Fruit fly (Drosophila melanogaster) whole organism, embryonic: ENCODE measurements around the gene Clbn.

ENCODE experiments used
- ATbp ChIP-seq: fragments of 200-800 bp; sonication (Bioruptor generic); optimal IDR thresholded peaks from 2 replicates; lab custom pipeline; 2017; ENCODE audit warnings: missing biosample characterization, mild to moderate bottlenecking, missing genetic modification characterization, missing genetic modification reagents
- BEAF-32 ChIP-seq: fragments of 200-800 bp; sonication (Bioruptor generic); optimal IDR thresholded peaks from 3 replicates; lab custom pipeline; 2017; ENCODE audit warnings: missing biosample characterization, missing genetic modification characterization, mild to moderate bottlenecking, moderate library complexity, missing genetic modification reagents
- BtbVII ChIP-seq: fragments of 200-800 bp; sonication (Bioruptor generic); optimal IDR thresholded peaks from 3 replicates; lab custom pipeline; 2017; ENCODE audit warnings: missing biosample characterization, mild to moderate bottlenecking, missing genetic modification characterization
- CG10565 ChIP-seq: fragments of 200-800 bp; sonication (Bioruptor generic); optimal IDR thresholded peaks from 3 replicates; lab custom pipeline; 2016; ENCODE audit warnings: missing biosample characterization, mild to moderate bottlenecking, missing genetic modification characterization
- CG10959 ChIP-seq: fragments of 200-800 bp; sonication (Bioruptor generic); IDR thresholded peaks from 2 replicates; pipeline ENCODE4 v1.3.6; 2022; ENCODE audit warnings: missing biosample characterization, missing genetic modification characterization
- CG11456 ChIP-seq: fragments of 200-800 bp; sonication (Bioruptor generic); IDR thresholded peaks from 3 replicates; pipeline ENCODE4 v1.3.6; 2022; ENCODE audit warnings: missing biosample characterization, missing genetic modification characterization
- CG12155 ChIP-seq: fragments of 200-800 bp; sonication (Bioruptor generic); optimal IDR thresholded peaks from 3 replicates; lab custom pipeline; 2016; ENCODE audit warnings: missing biosample characterization, missing genetic modification characterization
- CG1233 ChIP-seq: fragments of 200-800 bp; sonication (Bioruptor generic); optimal IDR thresholded peaks from 4 replicates; lab custom pipeline; 2018; ENCODE audit warnings: missing biosample characterization, mild to moderate bottlenecking, missing genetic modification characterization
- CG13624 ChIP-seq: fragments of 200-800 bp; sonication (Bioruptor generic); optimal IDR thresholded peaks from 2 replicates; lab custom pipeline; 2016; ENCODE audit warnings: missing biosample characterization, missing genetic modification characterization
- CG13775 ChIP-seq: fragments of 200-800 bp; sonication (Bioruptor generic); optimal IDR thresholded peaks from 3 replicates; lab custom pipeline; 2017; ENCODE audit warnings: missing biosample characterization, mild to moderate bottlenecking, missing genetic modification characterization
- CG13894 ChIP-seq: fragments of 200-800 bp; sonication (Bioruptor generic); optimal IDR thresholded peaks from 3 replicates; lab custom pipeline; 2018; ENCODE audit warnings: missing biosample characterization, mild to moderate bottlenecking, missing genetic modification characterization, moderate library complexity
- CG1602 ChIP-seq: fragments of 200-800 bp; sonication (Bioruptor generic); optimal IDR thresholded peaks from 3 replicates; lab custom pipeline; 2016; ENCODE audit warnings: missing biosample characterization, missing genetic modification characterization
- CG17385 ChIP-seq: fragments of 200-800 bp; sonication (Bioruptor generic); optimal IDR thresholded peaks from 3 replicates; lab custom pipeline; 2018; ENCODE audit warnings: missing biosample characterization, mild to moderate bottlenecking, missing genetic modification characterization
- CG17912 ChIP-seq: fragments of 200-800 bp; sonication (Bioruptor generic); optimal IDR thresholded peaks from 2 replicates; lab custom pipeline; 2018; ENCODE audit warnings: missing biosample characterization, mild to moderate bottlenecking, missing genetic modification characterization
- CG2712 ChIP-seq: fragments of 200-800 bp; optimal IDR thresholded peaks from 3 replicates; lab custom pipeline; 2019; ENCODE audit warnings: missing biosample characterization, mild to moderate bottlenecking, missing genetic modification characterization, moderate library complexity
- CG30403 ChIP-seq: fragments of 200-800 bp; sonication (Bioruptor generic); optimal IDR thresholded peaks from 3 replicates; lab custom pipeline; 2016; ENCODE audit warnings: missing biosample characterization, missing genetic modification characterization
- CG3407 ChIP-seq: fragments of 200-800 bp; sonication (Bioruptor generic); optimal IDR thresholded peaks from 2 replicates; lab custom pipeline; 2018; ENCODE audit warnings: missing biosample characterization, mild to moderate bottlenecking, missing genetic modification characterization
- CG3995 ChIP-seq: fragments of 200-800 bp; sonication (Bioruptor generic); optimal IDR thresholded peaks from 3 replicates; lab custom pipeline; 2016; ENCODE audit warnings: missing biosample characterization, missing genetic modification characterization
- CG6765 ChIP-seq: fragments of 200-800 bp; sonication (Bioruptor generic); optimal IDR thresholded peaks from 3 replicates; lab custom pipeline; 2017; ENCODE audit warnings: missing biosample characterization, mild to moderate bottlenecking, missing genetic modification characterization
- CG9609 ChIP-seq: fragments of 200-800 bp; sonication (Bioruptor generic); optimal IDR thresholded peaks from 3 replicates; lab custom pipeline; 2016; ENCODE audit warnings: missing biosample characterization, missing genetic modification characterization
- CG9727 ChIP-seq: fragments of 200-800 bp; sonication (Bioruptor generic); optimal IDR thresholded peaks from 3 replicates; lab custom pipeline; 2017; ENCODE audit warnings: missing biosample characterization, mild to moderate bottlenecking, missing genetic modification characterization
- CG9932 ChIP-seq: fragments of 200-800 bp; sonication (Bioruptor generic); IDR thresholded peaks from 2 replicates; pipeline ENCODE4 v1.3.6; 2022; ENCODE audit warnings: missing biosample characterization, missing genetic modification characterization
- Dek ChIP-seq: fragments of 200-800 bp; sonication (Bioruptor generic); optimal IDR thresholded peaks from 3 replicates; lab custom pipeline; 2019; ENCODE audit warnings: missing biosample characterization, mild to moderate bottlenecking, missing genetic modification characterization, moderate library complexity
- Dip2 ChIP-seq: fragments of 200-800 bp; sonication (Bioruptor generic); IDR thresholded peaks from 2 replicates; pipeline ENCODE4 v1.3.6; 2022; ENCODE audit warnings: missing biosample characterization, missing genetic modification characterization
- Doc3 ChIP-seq: fragments of 200-800 bp; sonication (Bioruptor generic); IDR thresholded peaks from 3 replicates; pipeline ENCODE4 v1.3.6; 2022; ENCODE audit warnings: missing biosample characterization, missing genetic modification characterization; ENCODE audit not compliant: partially characterized antibody
- E2f2 ChIP-seq: fragments of 200-800 bp; sonication (Bioruptor generic); IDR thresholded peaks from 2 replicates; pipeline ENCODE4 v1.3.6; 2022; ENCODE audit warnings: missing biosample characterization, missing genetic modification characterization
- ERR ChIP-seq: fragments of 200-800 bp; sonication (Bioruptor generic); optimal IDR thresholded peaks from 2 replicates; lab custom pipeline; 2016; ENCODE audit warnings: missing biosample characterization, missing genetic modification characterization
- Gsc ChIP-seq: fragments of 200-800 bp; sonication (Bioruptor generic); IDR thresholded peaks from 2 replicates; pipeline ENCODE4 v1.3.6; 2022; ENCODE audit warnings: missing biosample characterization, missing genetic modification characterization
- H15 ChIP-seq: fragments of 200-800 bp; sonication (Bioruptor generic); IDR thresholded peaks from 3 replicates; pipeline ENCODE4 v1.3.6; 2022; ENCODE audit warnings: missing biosample characterization, missing genetic modification characterization
- Sry-δ ChIP-seq: fragments of 200-800 bp; sonication (Bioruptor generic); optimal IDR thresholded peaks from 2 replicates; lab custom pipeline; 2016; ENCODE audit warnings: missing biosample characterization, missing genetic modification characterization
- Ssrp ChIP-seq: fragments of 200-800 bp; sonication (Bioruptor generic); optimal IDR thresholded peaks from 2 replicates; lab custom pipeline; 2018; ENCODE audit warnings: missing biosample characterization, mild to moderate bottlenecking, missing genetic modification characterization, moderate library complexity
- Xrp1 ChIP-seq: fragments of 200-800 bp; sonication (Bioruptor generic); IDR thresholded peaks from 2 replicates; pipeline ENCODE4 v1.3.6; 2022; ENCODE audit warnings: missing biosample characterization, missing genetic modification characterization
- ara ChIP-seq: fragments of 200-800 bp; sonication (Bioruptor generic); IDR thresholded peaks from 2 replicates; pipeline ENCODE4 v1.3.6; 2022; ENCODE audit warnings: missing biosample characterization, missing genetic modification characterization
- btn ChIP-seq: fragments of 200-800 bp; sonication (Bioruptor generic); optimal IDR thresholded peaks from 2 replicates; lab custom pipeline; 2016; ENCODE audit warnings: missing biosample characterization, missing genetic modification characterization
- chinmo ChIP-seq: fragments of 200-800 bp; sonication (Bioruptor generic); IDR thresholded peaks from 4 replicates; pipeline ENCODE4 v1.3.6; 2022; ENCODE audit warnings: missing biosample characterization, missing genetic modification characterization; ENCODE audit not compliant: partially characterized antibody
- croc ChIP-seq: fragments of 200-800 bp; sonication (Bioruptor generic); conservative IDR thresholded peaks from 3 replicates; pipeline ENCODE4 v1.3.6; 2022; ENCODE audit warnings: missing biosample characterization, missing genetic modification characterization
- crol ChIP-seq: fragments of 200-800 bp; sonication (Bioruptor generic); IDR thresholded peaks from 2 replicates; pipeline ENCODE4 v1.3.6; 2022; ENCODE audit warnings: missing biosample characterization, missing genetic modification characterization
- dm ChIP-seq: fragments of 200-800 bp; sonication (Bioruptor generic); optimal IDR thresholded peaks from 3 replicates; lab custom pipeline; 2016; ENCODE audit warnings: missing biosample characterization, missing genetic modification characterization
- h ChIP-seq: fragments of >200 bp; optimal IDR thresholded peaks from 2 replicates; lab custom pipeline; 2017
- hbn ChIP-seq: fragments of 200-800 bp; sonication (Bioruptor generic); IDR thresholded peaks from 2 replicates; pipeline ENCODE4 v1.3.6; 2022; ENCODE audit warnings: missing biosample characterization, missing genetic modification characterization; ENCODE audit not compliant: partially characterized antibody
- hth ChIP-seq: fragments of >200 bp; optimal IDR thresholded peaks from 2 replicates; lab custom pipeline; 2017; ENCODE audit warnings: inconsistent platforms
- klu ChIP-seq: fragments of 200-800 bp; sonication (Bioruptor generic); IDR thresholded peaks from 2 replicates; pipeline ENCODE4 v1.3.6; 2022; ENCODE audit warnings: missing biosample characterization, missing genetic modification characterization
- pb ChIP-seq: fragments of 200-800 bp; sonication (Bioruptor generic); optimal IDR thresholded peaks from 3 replicates; lab custom pipeline; 2016; ENCODE audit warnings: missing biosample characterization, missing genetic modification characterization
- peb ChIP-seq: fragments of 200-800 bp; sonication (Bioruptor generic); IDR thresholded peaks from 2 replicates; pipeline ENCODE4 v1.3.6; 2022; ENCODE audit warnings: missing biosample characterization, missing genetic modification characterization
- pho ChIP-seq: fragments of 200-800 bp; sonication (Bioruptor generic); optimal IDR thresholded peaks from 2 replicates; lab custom pipeline; 2016; ENCODE audit warnings: missing biosample characterization, missing genetic modification characterization
- ranshi ChIP-seq: fragments of 200-800 bp; sonication (Bioruptor generic); IDR thresholded peaks from 2 replicates; pipeline ENCODE4 v1.3.6; 2022; ENCODE audit warnings: missing biosample characterization, missing genetic modification characterization
- salm ChIP-seq: fragments of 200-800 bp; sonication (Bioruptor generic); optimal IDR thresholded peaks from 2 replicates; lab custom pipeline; 2018; ENCODE audit warnings: missing biosample characterization, mild to moderate bottlenecking, missing genetic modification characterization
- sd ChIP-seq: fragments of 200-800 bp; sonication (Bioruptor generic); optimal IDR thresholded peaks from 3 replicates; lab custom pipeline; 2018; ENCODE audit warnings: missing biosample characterization, mild to moderate bottlenecking, missing genetic modification characterization, moderate library complexity
- unpg ChIP-seq: fragments of 200-800 bp; sonication (Bioruptor generic); optimal IDR thresholded peaks from 3 replicates; lab custom pipeline; 2018; ENCODE audit warnings: missing biosample characterization, mild to moderate bottlenecking, missing genetic modification characterization, moderate library complexity
- usp ChIP-seq: fragments of >200 bp; optimal IDR thresholded peaks from 2 replicates; lab custom pipeline; 2017; ENCODE audit warnings: missing biosample characterization, missing genetic modification characterization
- vvl ChIP-seq: fragments of 200-800 bp; sonication (Bioruptor generic); IDR thresholded peaks from 2 replicates; pipeline ENCODE4 v1.3.6; 2022; ENCODE audit warnings: missing biosample characterization, missing genetic modification characterization
- zf30C ChIP-seq: fragments of 200-800 bp; sonication (Bioruptor generic); optimal IDR thresholded peaks from 3 replicates; lab custom pipeline; 2018; ENCODE audit warnings: missing biosample characterization, mild to moderate bottlenecking, missing genetic modification characterization

Clbn gene

dm6 chr3R:25167407-25168191 is 40.3 kb downstream of the Clbn start (continued):
- TF ChIP-seq pho (GFP tag; lab: Kevin White, UChicago) (no peak), CG13624 (GFP tag; lab: Kevin White, UChicago) (no peak), CG6765 (GFP tag; lab: Kevin White, UChicago) (no peak), CG10959 (GFP tag; lab: Robert Waterston, UW) (no peak), chinmo (GFP tag; lab: Robert Waterston, UW) (0 out of 4 replicates have a peak, but pooled peaks have one; percentile 32), CG2712 (tag; lab: Kevin White, UChicago) (no peak), vvl (no peak), salm (tag; lab: Kevin White, UChicago) (no peak), pb (no peak), h (lab: Kevin White, UChicago) (no peak), CG9609 (no peak), crol (peak; percentile 28; the same call in 1 of the 2 replicates), CG17912 (GFP tag; lab: Kevin White, UChicago) (no peak), CG1233 (GFP tag; lab: Kevin White, UChicago) (no peak), BEAF-32 (GFP tag; lab: Kevin White, UChicago) (no peak), hth (lab: Kevin White, UChicago) (no peak), H15 (no peak), Dek (tag; lab: Kevin White, UChicago) (no peak), hbn (GFP tag; lab: Robert Waterston, UW) (no peak), CG10565 (no peak), CG9727 (GFP tag; lab: Kevin White, UChicago) (no peak), unpg (GFP tag; lab: Kevin White, UChicago) (no peak), CG3995 (no peak), CG1602 (GFP tag; lab: Kevin White, UChicago) (no peak), CG3407 (GFP tag; lab: Kevin White, UChicago) (no peak), Gsc (GFP tag; lab: Robert Waterston, UW) (no peak), Doc3 (GFP tag; lab: Robert Waterston, UW) (no peak), peb (no peak), croc (GFP tag; lab: Robert Waterston, UW) (no peak), sd (tag; lab: Kevin White, UChicago) (no peak), CG11456 (GFP tag; lab: Robert Waterston, UW) (no peak), CG13894 (tag; lab: Kevin White, UChicago) (no peak), CG12155 (no peak), BtbVII (no peak), usp (GFP tag; lab: Kevin White, UChicago) (no peak), ERR (GFP tag; lab: Kevin White, UChicago) (no peak), CG9932 (no peak), zf30C (GFP tag; lab: Kevin White, UChicago) (no peak), CG17385 (GFP tag; lab: Kevin White, UChicago) (no peak), Dip2 (GFP tag; lab: Robert Waterston, UW) (no peak), CG30403 (GFP tag; lab: Kevin White, UChicago) (peak; percentile 17), dm (no peak), ara (GFP tag; lab: Robert Waterston, UW) (no peak), btn (no peak), klu (GFP tag; lab: Robert Waterston, UW) (no peak), ATbp (no peak), CG13775 (GFP tag; lab: Kevin White, UChicago) (no peak), ranshi (GFP tag; lab: Robert Waterston, UW) (no peak), E2f2 (GFP tag; lab: Robert Waterston, UW) (no peak), Sry-δ (no peak), Ssrp (tag; lab: Kevin White, UChicago) (no peak), Xrp1 (GFP tag; lab: Robert Waterston, UW) (no peak)
